Worm (Caenorhabditis elegans) whole organism, L2 larva: ENCODE results near the gene ngn-1.

Experiments
- ZK546.5 ChIP-seq: sonication (generic microtip); optimal IDR thresholded peaks from 2 replicates; lab custom pipeline; 2017; ENCODE audit warnings: missing biosample characterization, missing genetic modification characterization
- aly-2 ChIP-seq: fragments of 150-350 bp; optimal IDR thresholded peaks from 2 replicates; lab custom pipeline; 2014; ENCODE audit warnings: missing biosample characterization, missing genetic modification characterization
- blmp-1 ChIP-seq: sonication (generic microtip); optimal IDR thresholded peaks from 2 replicates; lab custom pipeline; 2017; ENCODE audit warnings: missing genetic modification characterization, mild to moderate bottlenecking, missing compliant biosample characterization, antibody characterized with exemption, moderate library complexity; ENCODE audit not compliant: insufficient read depth
- egl-27 ChIP-seq: sonication (generic microtip); optimal IDR thresholded peaks from 3 replicates; lab custom pipeline; 2017; ENCODE audit warnings: missing biosample characterization, missing genetic modification reagents, missing genetic modification characterization
- lsy-2 ChIP-seq, 2 experiments: fragments of 150-350 bp in 1 of 2; sonication (generic microtip) in 1 of 2; optimal IDR thresholded peaks; 2 replicates each; lab custom pipeline; 2014 to 2017; ENCODE audit warnings: missing biosample characterization in 2 of 2, missing genetic modification characterization in 2 of 2
- mdl-1 ChIP-seq, 2 experiments: fragments of 150-350 bp in 1 of 2; sonication (generic microtip) in 1 of 2; optimal IDR thresholded peaks; 2 replicates each; lab custom pipeline; 2017; ENCODE audit warnings: missing biosample characterization in 2 of 2, missing genetic modification characterization in 2 of 2
- nhr-25 ChIP-seq: fragments of 150-350 bp; sonication (generic microtip); optimal IDR thresholded peaks from 3 replicates; lab custom pipeline; 2014; ENCODE audit warnings: missing biosample characterization, missing genetic modification characterization
- nhr-77 ChIP-seq: fragments of 150-350 bp; optimal IDR thresholded peaks from 2 replicates; lab custom pipeline; 2014; ENCODE audit warnings: missing biosample characterization, missing genetic modification characterization
- ztf-11 ChIP-seq: sonication (generic microtip); optimal IDR thresholded peaks from 2 replicates; lab custom pipeline; 2017; ENCODE audit warnings: missing biosample characterization, missing genetic modification characterization

DNA sequence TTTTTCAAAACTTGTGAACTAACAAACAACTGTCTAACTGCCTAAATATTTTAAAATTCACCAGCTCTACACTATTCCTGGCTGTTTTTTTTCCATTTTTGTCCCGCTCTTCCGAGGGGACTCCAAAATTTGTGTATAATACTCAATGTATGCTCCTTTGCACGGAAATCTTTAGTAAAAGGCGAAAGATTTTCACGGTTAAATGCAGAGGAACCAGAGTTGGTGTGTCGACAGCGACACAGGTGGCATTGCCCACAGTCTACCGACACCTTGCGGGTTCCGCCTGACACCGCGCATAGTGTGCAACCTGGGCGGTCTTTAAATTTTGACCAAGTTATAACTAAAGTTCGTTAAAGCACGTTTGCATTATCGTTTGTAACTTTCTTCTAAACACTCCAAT, 26.9 kb upstream of the ngn-1 start:
- TF ChIP-seq lsy-2 (tag; optimal IDR thresholded peaks at IDR 0.05; lab: Kevin White, UChicago) = no peak
- no peak for TF ChIP-seq nhr-77 (tag; lab: Kevin White, UChicago)
- TF ChIP-seq nhr-25 (tag; lab: Kevin White, UChicago) = no peak
- no peak for TF ChIP-seq aly-2 (tag; lab: Kevin White, UChicago)
- TF ChIP-seq mdl-1 (tag; optimal IDR thresholded peaks at IDR 0.05; lab: Kevin White, UChicago) = no peak
- no peak for TF ChIP-seq blmp-1 (tag; lab: Kevin White, UChicago)
- no peak for TF ChIP-seq ZK546.5 (tag; lab: Kevin White, UChicago)
- TF ChIP-seq egl-27 (tag; lab: Kevin White, UChicago) = no peak
- TF ChIP-seq ztf-11 (tag; lab: Kevin White, UChicago) = no peak
